Worm (Caenorhabditis elegans) whole organism, L4/young adult: Measurements from ENCODE around the gene F36H12.17.
"Not testable (repeated sequence)": the region's sequence is repeated elsewhere in the genome, so short reads cannot be mapped to it uniquely, and the experiment has no call there.

Experiments used
- W03F9.2 ChIP-seq: fragments of 150-350 bp; optimal IDR thresholded peaks from 2 replicates; lab custom pipeline; 2014; ENCODE audit warnings: missing biosample characterization, missing genetic modification characterization
- dao-5 ChIP-seq: sonication (generic microtip); optimal IDR thresholded peaks from 2 replicates; lab custom pipeline; 2016; ENCODE audit warnings: missing genotype, missing genetic modification characterization, moderate library complexity, missing compliant biosample characterization
- him-1 ChIP-seq: sonication (generic microtip); optimal IDR thresholded peaks from 2 replicates; lab custom pipeline; 2016; ENCODE audit warnings: missing genotype, missing genetic modification reagents, missing genetic modification characterization, missing compliant biosample characterization

F36H12.17 gene

ce11 chrIV:5277752-5278151 lies at the start of gene F36H12.17:
Gene F36H12.17, minus strand, starts transcription at chrIV:5277852.
- TF ChIP-seq him-1 (tag; lab: Kevin White, UChicago) (no peak), W03F9.2 (tag; lab: Kevin White, UChicago) (no peak)

ce11 chrIV:5326144-5326543 lies 48.5 kb upstream of the F36H12.17 start, which contains the start of gene Y4C6B.4:
Gene Y4C6B.4, plus strand, starts transcription at chrIV:5326444.
- TF ChIP-seq him-1 (tag; lab: Kevin White, UChicago) (no peak), dao-5 (tag; lab: Kevin White, UChicago) (no peak), W03F9.2 (tag; lab: Kevin White, UChicago) (no peak)

ce11 chrIV:5318835-5319303 lies 41.2 kb upstream of the F36H12.17 start, which contains the start of gene slc-46A:
Gene slc-46A, plus strand, starts transcription at chrIV:5319253.
- TF ChIP-seq him-1 (tag; lab: Kevin White, UChicago): no peak
- no peak for TF ChIP-seq W03F9.2 (tag; lab: Kevin White, UChicago)
- TF ChIP-seq dao-5 (tag; lab: Kevin White, UChicago): no peak

ce11 chrIV:5317106-5317505 lies 39.5 kb upstream of the F36H12.17 start:
- no peak for TF ChIP-seq dao-5 (tag; lab: Kevin White, UChicago)
- TF ChIP-seq him-1 (tag; lab: Kevin White, UChicago): no peak

- not testable (repeated sequence) for TF ChIP-seq him-1, dao-5, W03F9.2 (tag; lab: Kevin White, UChicago)
These were observed 38.6 kb upstream of the F36H12.17 start, which contains the start of gene msp-65 for ce11 chrIV:5316223-5316622. Gene msp-65, plus strand, starts transcription at chrIV:5316523.

- not testable (repeated sequence) for TF ChIP-seq W03F9.2, dao-5, him-1 (tag; lab: Kevin White, UChicago)
These were observed 35.4 kb upstream of the F36H12.17 start, which contains the start of the genes msp-59 and ZK354.2 for ce11 chrIV:5313011-5313410. Gene msp-59, minus strand, starts transcription at chrIV:5313111. Gene ZK354.2, plus strand, starts transcription at chrIV:5313405.

ce11 chrIV:5309742-5310141 lies 32.1 kb upstream of the F36H12.17 start, which contains the start of gene ZK354.3:
Gene ZK354.3, plus strand, starts transcription at chrIV:5310042.
- TF ChIP-seq him-1 (tag; lab: Kevin White, UChicago) (no peak), dao-5 (tag; lab: Kevin White, UChicago) (no peak), W03F9.2 (tag; lab: Kevin White, UChicago) (no peak)

- TF ChIP-seq W03F9.2, dao-5, him-1 (tag; lab: Kevin White, UChicago): not testable (repeated sequence)
These were observed 30.5 kb upstream of the F36H12.17 start, which contains the start of the genes ZK354.9 and msp-58 for ce11 chrIV:5308046-5308643. Gene ZK354.9, minus strand, starts transcription at chrIV:5308146. Gene msp-58, plus strand, starts transcription at chrIV:5308593.

- TF ChIP-seq W03F9.2 (tag; lab: Kevin White, UChicago): no peak
- no peak for TF ChIP-seq him-1 (tag; lab: Kevin White, UChicago)
- TF ChIP-seq dao-5 (tag; lab: Kevin White, UChicago): no peak
These were observed 28.4 kb upstream of the F36H12.17 start, which contains the start of gene ZK354.8 for ce11 chrIV:5306040-5306439. Gene ZK354.8, minus strand, starts transcription at chrIV:5306140.

ce11 chrIV:5303030-5303429 lies 25.4 kb upstream of the F36H12.17 start, which contains the start of gene ZK354.7:
Gene ZK354.7, minus strand, starts transcription at chrIV:5303130.
- TF ChIP-seq W03F9.2 (tag; lab: Kevin White, UChicago) (no peak), dao-5 (tag; lab: Kevin White, UChicago) (no peak), him-1 (tag; lab: Kevin White, UChicago) (no peak)

ce11 chrIV:5297436-5298012 lies 19.9 kb upstream of the F36H12.17 start, which contains the start of the genes ZK354.6 and msp-113:
Gene ZK354.6, minus strand, starts transcription at chrIV:5297536.
Gene msp-113, plus strand, starts transcription at chrIV:5297962.
- TF ChIP-seq him-1 (tag; lab: Kevin White, UChicago): no peak
- TF ChIP-seq W03F9.2 (tag; lab: Kevin White, UChicago): no peak
- TF ChIP-seq dao-5 (tag; lab: Kevin White, UChicago): no peak

- TF ChIP-seq dao-5, him-1, W03F9.2 (tag; lab: Kevin White, UChicago): not testable (repeated sequence)
These were observed 17.6 kb upstream of the F36H12.17 start, which contains the start of gene msp-51 for ce11 chrIV:5295240-5295639. Gene msp-51, minus strand, starts transcription at chrIV:5295340.

- TF ChIP-seq dao-5 (tag; lab: Kevin White, UChicago) (no peak), him-1 (tag; lab: Kevin White, UChicago) (no peak), W03F9.2 (tag; lab: Kevin White, UChicago) (no peak)
These were observed 16.8 kb upstream of the F36H12.17 start for ce11 chrIV:5294467-5294866.
